Worm (Caenorhabditis elegans): ENCODE data around the gene pmp-2.

The pmp-2 gene

ce11 chrII:6927603-6928002 lies 40.0 kb upstream of the pmp-2 start, which contains the start of gene F22D3.4 (continued):
- TF ChIP-seq ces-1 (GFP tag; optimal IDR thresholded peaks at IDR 0.05) (no peak), Y75B8A.6 (GFP tag; IDR thresholded peaks at IDR 0.05) (no peak), fkh-10 (GFP tag; optimal IDR thresholded peaks at IDR 0.05) (no peak), lin-13 (GFP tag; optimal IDR thresholded peaks at IDR 0.05) (no peak), T26A8.4 (GFP tag; IDR thresholded peaks at IDR 0.05) (no peak), nhr-11 (tag; optimal IDR thresholded peaks at IDR 0.05) (no peak)

ce11 chrII:6927034-6927433 lies 39.4 kb upstream of the pmp-2 start:
- TF ChIP-seq saeg-2 (GFP tag; IDR thresholded peaks at IDR 0.05) (no peak), lin-1 (GFP tag; IDR thresholded peaks at IDR 0.05) (no peak), nhr-41 (GFP tag; IDR thresholded peaks at IDR 0.05) (no peak), attf-4 (tag; optimal IDR thresholded peaks at IDR 0.05) (no peak), aha-1 (tag) (peak; percentile 93), ceh-20 (GFP tag; IDR thresholded peaks at IDR 0.05) (0 out of 2 replicates have a peak, but pooled peaks have one; percentile 16), F10B5.3 (tag; optimal IDR thresholded peaks at IDR 0.05) (no peak), nhr-102 (tag; optimal IDR thresholded peaks at IDR 0.05) (no peak), nhr-28 (tag; optimal IDR thresholded peaks at IDR 0.05) (no peak), hmg-1.1 (GFP tag; IDR thresholded peaks at IDR 0.05) (0 out of 2 replicates have a peak, but pooled peaks have one; percentile 23), nhr-42 (GFP tag; IDR thresholded peaks at IDR 0.05) (no peak), F26F4.8 (GFP tag; conservative IDR thresholded peaks at IDR 0.05) (no peak), dmd-9 (GFP tag; IDR thresholded peaks at IDR 0.05) (no peak), dmd-6 (GFP tag; IDR thresholded peaks at IDR 0.05) (peak; percentile 8; the same call in 1 of the 2 replicates), Y48G9A.11 (GFP tag; IDR thresholded peaks at IDR 0.05) (no peak)

DNA sequence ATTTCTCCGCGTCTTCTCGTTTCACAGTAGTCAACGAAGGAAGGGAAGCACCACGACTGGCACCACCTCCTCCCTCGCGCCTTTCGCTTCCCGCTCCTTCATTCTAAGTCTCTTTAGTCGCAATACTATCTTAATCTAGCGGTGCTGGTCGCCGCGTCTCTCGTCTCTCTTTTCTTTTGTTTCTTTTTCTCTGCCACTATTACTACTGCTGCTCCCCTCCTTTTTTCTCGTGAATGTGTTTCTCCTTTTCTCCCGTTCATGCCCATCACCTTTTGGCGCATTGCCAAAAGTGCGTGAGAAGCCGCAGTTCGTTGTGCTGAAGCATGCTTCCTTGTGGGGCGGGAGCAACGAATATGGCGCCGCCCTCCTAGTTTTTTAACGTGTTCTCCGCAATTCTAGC lies 38.9 kb upstream of the pmp-2 start:
- TF ChIP-seq rbr-2 (tag; optimal IDR thresholded peaks at IDR 0.05) (peak; percentile 83), spr-1 (tag; optimal IDR thresholded peaks at IDR 0.05) (peak; percentile 0), hmg-1.1 (GFP tag; IDR thresholded peaks at IDR 0.05) (peak; percentile 87), egl-43 (GFP tag; IDR thresholded peaks at IDR 0.05) (peak; percentile 37; the same call in 1 of the 2 replicates), nhr-102 (tag; optimal IDR thresholded peaks at IDR 0.05) (peak; percentile 47), ceh-28 (tag; optimal IDR thresholded peaks at IDR 0.05) (peak; percentile 34), mes-2 (tag; optimal IDR thresholded peaks at IDR 0.05; ENCODE audit: poor library complexity, severe bottlenecking) (peak; percentile 83), hlh-11 (tag; optimal IDR thresholded peaks at IDR 0.05) (peak; percentile 94), php-3 (GFP tag; IDR thresholded peaks at IDR 0.05) (peak; percentile 63; the same call in 1 of the 2 replicates), ceh-32 (tag; optimal IDR thresholded peaks at IDR 0.05; ENCODE audit: poor library complexity) (peak; percentile 0), mep-1 (tag; optimal IDR thresholded peaks at IDR 0.05) (peak; percentile 91), zip-2 (tag; optimal IDR thresholded peaks at IDR 0.05) (no peak), unc-130 (GFP tag; optimal IDR thresholded peaks at IDR 0.05) (no peak), lin-38 (GFP tag; IDR thresholded peaks at IDR 0.05) (peak; percentile 41), zip-11 (GFP tag; IDR thresholded peaks at IDR 0.05) (no peak), dmd-6 (GFP tag; IDR thresholded peaks at IDR 0.05) (peak; percentile 83), lsy-2 (tag; optimal IDR thresholded peaks at IDR 0.05) (peak; percentile 46 to 79), Y48G9A.11 (GFP tag; IDR thresholded peaks at IDR 0.05) (no peak), aha-1 (tag) (peak; percentile 52), Y5F2A.4 (GFP tag; optimal IDR thresholded peaks at IDR 0.05) (no peak), aly-2 (tag; optimal IDR thresholded peaks at IDR 0.05) (no peak), ceh-82 (tag; optimal IDR thresholded peaks at IDR 0.05) (no peak), ces-1 (GFP tag; optimal IDR thresholded peaks at IDR 0.05) (no peak), ZK337.2 (GFP tag; IDR thresholded peaks at IDR 0.05) (0 out of 2 replicates have a peak, but pooled peaks have one; percentile 46), snpc-4 (tag; optimal IDR thresholded peaks at IDR 0.05) (no peak), nhr-77 (tag; optimal IDR thresholded peaks at IDR 0.05) (peak; percentile 56), nhr-41 (GFP tag; IDR thresholded peaks at IDR 0.05) (no peak), mdl-1 (tag; optimal IDR thresholded peaks at IDR 0.05) (peak; percentile 61 to 91), unc-62 (GFP tag; optimal IDR thresholded peaks at IDR 0.05 in 1 of 2) (no peak), unc-62 (tag; optimal IDR thresholded peaks at IDR 0.05) (no peak), hlh-30 (tag; optimal IDR thresholded peaks at IDR 0.05; ENCODE audit: insufficient read depth) (peak; percentile 94), lin-29 (GFP tag; IDR thresholded peaks at IDR 0.05) (no peak), daf-12 (tag; optimal IDR thresholded peaks at IDR 0.05) (no peak), dve-1 (tag; optimal IDR thresholded peaks at IDR 0.05; ENCODE audit: insufficient read depth) (peak; percentile 93)

Measured in whole organism, L4 larva.